Worm (Caenorhabditis elegans): Measurements from ENCODE around the gene lgc-5.

DNA sequence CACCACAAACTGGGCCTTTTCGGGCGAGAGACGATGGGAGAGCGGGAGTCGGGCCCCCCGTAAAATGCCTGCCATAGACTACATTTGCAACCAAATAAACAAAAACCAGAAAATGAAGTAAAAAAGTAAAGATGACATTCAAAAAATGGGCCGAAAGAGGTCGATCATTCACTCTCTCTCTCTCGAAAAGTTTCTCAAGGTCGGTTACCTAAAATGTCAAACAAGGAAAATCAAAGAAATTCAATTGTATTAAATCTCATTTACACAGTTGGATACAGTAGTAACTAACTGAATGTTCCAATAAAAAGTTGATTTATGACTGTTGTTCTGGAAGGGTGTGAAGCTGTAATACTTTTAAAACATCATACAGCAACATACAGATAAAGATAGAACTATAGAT, 23.7 kb upstream of the lgc-5 start:
- TF ChIP-seq B0310.2 (tag; optimal IDR thresholded peaks at IDR 0.05): no peak
- no peak for TF ChIP-seq ama-1 (optimal IDR thresholded peaks at IDR 0.05)
- no peak for TF ChIP-seq tbx-11 (GFP tag; IDR thresholded peaks at IDR 0.05)
- TF ChIP-seq hmbx-1 (tag; optimal IDR thresholded peaks at IDR 0.05): no peak
- no peak for TF ChIP-seq flt-1 (GFP tag; IDR thresholded peaks at IDR 0.05)
